Worm (Caenorhabditis elegans) whole organism, L2 larva: ENCODE measurements around the gene srj-22.

ENCODE experiments used
- C34F6.9 ChIP-seq: fragments of 150-350 bp; optimal IDR thresholded peaks from 2 replicates; lab custom pipeline; 2014; ENCODE audit warnings: missing biosample characterization, missing genetic modification characterization
- F13H6.1 ChIP-seq: sonication (generic microtip); optimal IDR thresholded peaks from 2 replicates; lab custom pipeline; 2016; ENCODE audit warnings: missing genetic modification characterization, missing compliant biosample characterization
- Y55F3AM.14 ChIP-seq: fragments of 200-800 bp; sonication (Bioruptor generic); optimal IDR thresholded peaks from 2 replicates; lab custom pipeline; 2018; ENCODE audit warnings: mild to moderate bottlenecking, missing genetic modification characterization, missing compliant biosample characterization
- ZK546.5 ChIP-seq: sonication (generic microtip); optimal IDR thresholded peaks from 2 replicates; lab custom pipeline; 2017; ENCODE audit warnings: missing biosample characterization, missing genetic modification characterization
- alr-1 ChIP-seq: fragments of 150-350 bp; optimal IDR thresholded peaks from 2 replicates; lab custom pipeline; 2014; ENCODE audit warnings: missing biosample characterization, missing genetic modification characterization
- aly-2 ChIP-seq: fragments of 150-350 bp; optimal IDR thresholded peaks from 2 replicates; lab custom pipeline; 2014; ENCODE audit warnings: missing biosample characterization, missing genetic modification characterization
- ama-1 ChIP-seq: fragments of 150-350 bp; optimal IDR thresholded peaks from 2 replicates; lab custom pipeline; 2018; ENCODE audit warnings: inconsistent platforms
- blmp-1 ChIP-seq: sonication (generic microtip); optimal IDR thresholded peaks from 2 replicates; lab custom pipeline; 2017; ENCODE audit warnings: missing genetic modification characterization, mild to moderate bottlenecking, missing compliant biosample characterization, antibody characterized with exemption, moderate library complexity; ENCODE audit not compliant: insufficient read depth
- ceh-16 ChIP-seq: fragments of 150-350 bp; optimal IDR thresholded peaks from 2 replicates; lab custom pipeline; 2014; ENCODE audit warnings: missing biosample characterization, missing genetic modification characterization
- ceh-82 ChIP-seq: fragments of 150-350 bp; optimal IDR thresholded peaks from 2 replicates; lab custom pipeline; 2014; ENCODE audit warnings: missing biosample characterization, missing genetic modification characterization
- crh-2 ChIP-seq: sonication (generic microtip); optimal IDR thresholded peaks from 2 replicates; lab custom pipeline; 2017; ENCODE audit warnings: missing biosample characterization, missing genetic modification characterization
- dmd-4 ChIP-seq: sonication (generic microtip); optimal IDR thresholded peaks from 2 replicates; lab custom pipeline; 2017; ENCODE audit warnings: missing biosample characterization, missing genetic modification characterization
- egl-27 ChIP-seq: sonication (generic microtip); optimal IDR thresholded peaks from 3 replicates; lab custom pipeline; 2017; ENCODE audit warnings: missing biosample characterization, missing genetic modification reagents, missing genetic modification characterization
- elt-1 ChIP-seq: fragments of 150-350 bp; optimal IDR thresholded peaks from 2 replicates; lab custom pipeline; 2014; ENCODE audit warnings: missing biosample characterization, missing genetic modification characterization
- fos-1 ChIP-seq: fragments of 150-350 bp; optimal IDR thresholded peaks from 2 replicates; lab custom pipeline; 2014; ENCODE audit warnings: missing biosample characterization, missing genetic modification characterization
- gmeb-1 ChIP-seq: fragments of 150-350 bp; optimal IDR thresholded peaks from 2 replicates; lab custom pipeline; 2014; ENCODE audit warnings: missing biosample characterization, missing genetic modification characterization
- lin-11 ChIP-seq: fragments of 150-350 bp; sonication (generic microtip); optimal IDR thresholded peaks from 2 replicates; lab custom pipeline; 2014; ENCODE audit warnings: missing biosample characterization, missing genetic modification characterization, inconsistent platforms, mixed read lengths
- lin-13 ChIP-seq: fragments of 150-350 bp; optimal IDR thresholded peaks from 2 replicates; lab custom pipeline; 2014; ENCODE audit warnings: missing biosample characterization, missing genetic modification reagents, missing genetic modification characterization
- lin-39 ChIP-seq: fragments of 150-350 bp; optimal IDR thresholded peaks from 2 replicates; lab custom pipeline; 2014; ENCODE audit warnings: missing biosample characterization, missing genetic modification reagents, missing genetic modification characterization
- lsy-2 ChIP-seq, 2 experiments: fragments of 150-350 bp in 1 of 2; sonication (generic microtip) in 1 of 2; optimal IDR thresholded peaks; 2 replicates each; lab custom pipeline; 2014 to 2017; ENCODE audit warnings: missing biosample characterization in 2 of 2, missing genetic modification characterization in 2 of 2
- mab-5 ChIP-seq: fragments of 150-350 bp; optimal IDR thresholded peaks from 2 replicates; lab custom pipeline; 2014; ENCODE audit warnings: missing biosample characterization, missing genetic modification characterization
- mbf-1 ChIP-seq: sonication (generic microtip); optimal IDR thresholded peaks from 2 replicates; lab custom pipeline; 2017; ENCODE audit warnings: missing biosample characterization, missing genetic modification characterization
- mdl-1 ChIP-seq, 2 experiments: fragments of 150-350 bp in 1 of 2; sonication (generic microtip) in 1 of 2; optimal IDR thresholded peaks; 2 replicates each; lab custom pipeline; 2017; ENCODE audit warnings: missing biosample characterization in 2 of 2, missing genetic modification characterization in 2 of 2
- nhr-10 ChIP-seq: sonication (generic microtip); optimal IDR thresholded peaks from 2 replicates; lab custom pipeline; 2017; ENCODE audit warnings: missing biosample characterization, missing genetic modification characterization
- nhr-12 ChIP-seq: fragments of 150-350 bp; optimal IDR thresholded peaks from 2 replicates; lab custom pipeline; 2014; ENCODE audit warnings: missing biosample characterization, missing genetic modification characterization
- nhr-129 ChIP-seq: fragments of 150-350 bp; optimal IDR thresholded peaks from 2 replicates; lab custom pipeline; 2014; ENCODE audit warnings: missing biosample characterization, missing genetic modification characterization
- nhr-21 ChIP-seq: fragments of 150-350 bp; optimal IDR thresholded peaks from 2 replicates; lab custom pipeline; 2014; ENCODE audit warnings: missing biosample characterization, missing genetic modification characterization
- nhr-23 ChIP-seq: fragments of 150-350 bp; optimal IDR thresholded peaks from 2 replicates; lab custom pipeline; 2014; ENCODE audit warnings: missing biosample characterization, missing genetic modification reagents, missing genetic modification characterization
- nhr-25 ChIP-seq: fragments of 150-350 bp; sonication (generic microtip); optimal IDR thresholded peaks from 3 replicates; lab custom pipeline; 2014; ENCODE audit warnings: missing biosample characterization, missing genetic modification characterization
- nhr-6 ChIP-seq: fragments of 150-350 bp; optimal IDR thresholded peaks from 2 replicates; lab custom pipeline; 2014; ENCODE audit warnings: missing biosample characterization, missing genetic modification characterization
- nhr-77 ChIP-seq: fragments of 150-350 bp; optimal IDR thresholded peaks from 2 replicates; lab custom pipeline; 2014; ENCODE audit warnings: missing biosample characterization, missing genetic modification characterization
- peb-1 ChIP-seq: fragments of 150-350 bp; optimal IDR thresholded peaks from 2 replicates; lab custom pipeline; 2014; ENCODE audit warnings: missing biosample characterization, missing genetic modification characterization
- sem-4 ChIP-seq: fragments of 150-350 bp; optimal IDR thresholded peaks from 2 replicates; lab custom pipeline; 2014; ENCODE audit warnings: missing biosample characterization, missing genetic modification reagents, missing genetic modification characterization
- sma-3 ChIP-seq: sonication (generic microtip); optimal IDR thresholded peaks from 2 replicates; lab custom pipeline; 2016; ENCODE audit warnings: missing genetic modification reagents, missing genetic modification characterization, missing compliant biosample characterization
- sma-9 ChIP-seq, 2 experiments: fragments of 150-350 bp in 1 of 2; sonication (generic microtip) in 1 of 2; optimal IDR thresholded peaks; 2 replicates each; lab custom pipeline; 2014 to 2016; ENCODE audit warnings: missing genetic modification characterization in 2 of 2, mild to moderate bottlenecking in 1 of 2, missing biosample characterization in 1 of 2, missing compliant biosample characterization in 1 of 2, missing genetic modification reagents in 1 of 2, moderate library complexity in 1 of 2
- snpc-4 ChIP-seq: fragments of 150-350 bp; optimal IDR thresholded peaks from 2 replicates; lab custom pipeline; 2014; ENCODE audit warnings: missing biosample characterization, missing genetic modification characterization
- unc-39 ChIP-seq: fragments of 150-350 bp; optimal IDR thresholded peaks from 2 replicates; lab custom pipeline; 2014; ENCODE audit warnings: missing biosample characterization, missing genetic modification characterization
- unc-55 ChIP-seq: fragments of 150-350 bp; sonication (generic microtip); optimal IDR thresholded peaks from 3 replicates; lab custom pipeline; 2014; ENCODE audit warnings: missing biosample characterization, missing genetic modification reagents, missing genetic modification characterization
- unc-62 ChIP-seq: fragments of 150-350 bp; optimal IDR thresholded peaks from 2 replicates; lab custom pipeline; 2014; ENCODE audit warnings: missing biosample characterization, missing genetic modification reagents, missing genetic modification characterization
- zag-1 ChIP-seq: fragments of 150-350 bp; optimal IDR thresholded peaks from 2 replicates; lab custom pipeline; 2014; ENCODE audit warnings: missing biosample characterization, missing genetic modification characterization
- ztf-1 ChIP-seq: fragments of 200-800 bp; sonication (Bioruptor generic); conservative IDR thresholded peaks from 2 replicates; pipeline ENCODE4 v1.3.6; 2022; ENCODE audit warnings: missing genetic modification characterization, missing compliant biosample characterization
- ztf-11 ChIP-seq: sonication (generic microtip); optimal IDR thresholded peaks from 2 replicates; lab custom pipeline; 2017; ENCODE audit warnings: missing biosample characterization, missing genetic modification characterization
- ztf-4 ChIP-seq: fragments of 150-350 bp; optimal IDR thresholded peaks from 2 replicates; lab custom pipeline; 2014; ENCODE audit warnings: missing biosample characterization, missing genetic modification characterization

Gene srj-22

DNA sequence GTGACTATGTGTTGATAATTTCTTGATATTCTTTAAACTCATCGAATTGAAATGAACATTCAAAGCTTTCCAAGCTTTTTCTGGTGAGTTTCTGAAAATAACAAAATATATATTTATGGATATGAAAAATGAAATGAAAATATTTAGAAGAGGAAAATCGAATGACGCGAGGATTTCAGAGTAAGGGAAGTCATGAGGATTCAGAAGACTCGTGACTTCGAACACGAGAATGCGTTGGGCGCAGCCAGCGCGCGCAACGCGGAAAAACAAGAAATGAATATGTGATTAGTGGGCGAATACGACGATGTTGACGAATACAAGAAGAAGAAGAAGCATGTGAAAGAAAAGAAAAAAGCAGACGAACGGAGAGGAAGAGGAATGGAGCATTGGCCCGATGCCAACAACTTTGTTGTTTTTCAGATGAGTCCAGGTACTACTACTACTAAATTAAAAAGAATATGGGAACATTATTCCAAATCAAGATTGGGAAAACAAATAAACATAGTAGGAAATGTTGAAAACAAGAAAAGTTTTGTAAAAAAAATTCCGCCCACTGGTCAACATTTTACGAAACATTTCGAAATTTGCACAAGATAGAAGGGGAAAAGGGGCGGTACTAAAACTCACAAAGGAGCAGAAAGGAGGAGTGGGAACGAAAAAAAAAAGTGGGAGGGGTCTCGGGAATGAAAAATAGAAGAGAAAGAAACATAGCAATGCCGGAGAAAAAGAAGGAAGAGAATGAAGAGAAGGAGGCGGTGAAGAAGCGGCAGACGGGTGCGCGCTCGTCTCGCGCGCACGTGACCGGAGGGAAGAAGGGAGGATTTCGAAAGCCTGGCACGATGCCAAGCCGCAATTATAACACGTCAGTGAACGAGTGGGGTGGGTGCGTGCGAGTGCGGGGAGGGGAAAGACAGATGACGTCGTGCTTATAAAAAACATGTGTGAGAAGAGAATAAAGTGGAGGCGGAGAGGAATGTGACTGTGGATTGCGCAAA is 28.1 kb downstream of the srj-22 start:
- peak; percentile 49 for TF ChIP-seq sma-3 (GFP tag; lab: Kevin White, UChicago)
- peak; percentile 89 for TF ChIP-seq nhr-129 (tag; lab: Kevin White, UChicago)
- TF ChIP-seq nhr-10: no peak
- no peak for TF ChIP-seq nhr-77
- TF ChIP-seq ztf-11 (tag; lab: Kevin White, UChicago): peak; percentile 13
- peak; percentile 90 for TF ChIP-seq unc-62
- TF ChIP-seq blmp-1: peak; percentile 80
- peak; percentile 95 for TF ChIP-seq F13H6.1
- peak; percentile 85 for TF ChIP-seq nhr-6
- no peak for TF ChIP-seq ztf-1
- TF ChIP-seq ama-1 (lab: Kevin White, UChicago): peak; percentile 81
- TF ChIP-seq Y55F3AM.14 (GFP tag; lab: Kevin White, UChicago): peak; percentile 100
- peak; percentile 91 for TF ChIP-seq nhr-21 (tag; lab: Kevin White, UChicago)
- TF ChIP-seq ZK546.5: no peak
- peak; percentile 43 for TF ChIP-seq unc-39 (tag; lab: Kevin White, UChicago)
- TF ChIP-seq sem-4 (tag; lab: Kevin White, UChicago): peak; percentile 98
- no peak for TF ChIP-seq alr-1 (tag; lab: Kevin White, UChicago)
- TF ChIP-seq nhr-12 (tag; lab: Kevin White, UChicago): peak; percentile 16
- TF ChIP-seq egl-27 (tag; lab: Kevin White, UChicago): peak; percentile 87
- TF ChIP-seq fos-1 (tag; lab: Kevin White, UChicago): peak; percentile 74
- peak; percentile 75 for TF ChIP-seq gmeb-1
- TF ChIP-seq nhr-25 (tag; lab: Kevin White, UChicago): peak; percentile 94
- TF ChIP-seq unc-55: peak; percentile 90
- TF ChIP-seq mbf-1 (tag; lab: Kevin White, UChicago): no peak
- TF ChIP-seq mdl-1 (tag; optimal IDR thresholded peaks at IDR 0.05; lab: Kevin White, UChicago): peak; percentile 98 to 99
- no peak for TF ChIP-seq aly-2 (tag; lab: Kevin White, UChicago)
- TF ChIP-seq crh-2 (tag; lab: Kevin White, UChicago): peak; percentile 90
- TF ChIP-seq mab-5 (tag; lab: Kevin White, UChicago): peak; percentile 84
- TF ChIP-seq zag-1 (tag; lab: Kevin White, UChicago): peak; percentile 94
- peak; percentile 87 for TF ChIP-seq lin-13
- TF ChIP-seq ceh-16: peak; percentile 94
- TF ChIP-seq ztf-4: peak; percentile 95
- peak; percentile 17 for TF ChIP-seq lin-39 (tag; lab: Kevin White, UChicago)
- peak; percentile 95 for TF ChIP-seq snpc-4 (tag; lab: Kevin White, UChicago)
- TF ChIP-seq nhr-23 (tag; lab: Kevin White, UChicago): no peak
- peak; percentile 73 for TF ChIP-seq ceh-82
- TF ChIP-seq elt-1 (tag; lab: Kevin White, UChicago): no peak
- peak; percentile 90 for TF ChIP-seq lin-11 (tag; lab: Kevin White, UChicago)
- TF ChIP-seq C34F6.9: peak; percentile 95
- peak; percentile 42 to 90 for TF ChIP-seq lsy-2 (tag; optimal IDR thresholded peaks at IDR 0.05; lab: Kevin White, UChicago)
- TF ChIP-seq dmd-4 (tag; lab: Kevin White, UChicago): no peak
- TF ChIP-seq sma-9 (GFP tag; optimal IDR thresholded peaks at IDR 0.05; lab: Kevin White, UChicago): peak; percentile 99
- no peak for TF ChIP-seq sma-9 (tag; optimal IDR thresholded peaks at IDR 0.05; lab: Kevin White, UChicago)

DNA sequence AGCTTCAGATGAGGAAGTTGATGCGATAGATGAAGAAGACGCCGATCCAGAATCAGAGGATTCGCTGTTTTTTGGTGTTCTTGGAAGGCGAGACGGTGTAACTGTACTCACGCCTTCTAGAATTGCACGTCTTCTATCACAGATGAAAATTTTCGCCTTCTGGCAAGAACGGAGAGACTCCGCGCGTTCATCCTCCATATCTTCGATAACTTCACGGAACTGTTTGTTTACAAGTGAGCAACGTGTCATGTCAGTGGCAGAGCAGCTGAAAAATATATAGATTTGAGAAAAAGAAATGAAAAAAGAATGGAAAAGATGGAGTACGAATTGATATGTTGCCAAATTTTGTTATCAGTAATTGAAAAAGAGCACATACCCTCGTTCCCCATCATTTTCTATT is 28.9 kb downstream of the srj-22 start:
- TF ChIP-seq peb-1 (no peak), Y55F3AM.14 (GFP tag; lab: Kevin White, UChicago) (peak; percentile 56)
